Worm (Caenorhabditis elegans) whole organism, mixed stage, embryonic: ENCODE data around the gene acy-3.

ENCODE experiments used
- M03D4.4 ChIP-seq: sonication (generic microtip); optimal IDR thresholded peaks from 2 replicates; lab custom pipeline; 2017; ENCODE audit warnings: mild to moderate bottlenecking, missing genetic modification characterization, missing compliant biosample characterization
- bed-3 ChIP-seq: fragments of 200-800 bp; sonication (Bioruptor generic); optimal IDR thresholded peaks from 3 replicates; lab custom pipeline; 2018; ENCODE audit warnings: mild to moderate bottlenecking, missing genetic modification characterization, moderate library complexity, missing compliant biosample characterization
- blmp-1 ChIP-seq: fragments of 150-350 bp; optimal IDR thresholded peaks from 2 replicates; lab custom pipeline; 2014; ENCODE audit warnings: missing biosample characterization, missing genetic modification characterization
- ceh-43 ChIP-seq: fragments of 200-800 bp; sonication (Bioruptor generic); optimal IDR thresholded peaks from 2 replicates; lab custom pipeline; 2018; ENCODE audit warnings: mild to moderate bottlenecking, missing genetic modification characterization, moderate library complexity, missing compliant biosample characterization
- ceh-83 ChIP-seq: fragments of 200-800 bp; sonication (Bioruptor generic); optimal IDR thresholded peaks from 2 replicates; lab custom pipeline; 2018; ENCODE audit warnings: mild to moderate bottlenecking, missing genetic modification characterization, missing compliant biosample characterization
- ces-1 ChIP-seq: fragments of 150-350 bp; optimal IDR thresholded peaks from 2 replicates; lab custom pipeline; 2014; ENCODE audit warnings: missing biosample characterization, missing genetic modification reagents, missing genetic modification characterization
- drap-1 ChIP-seq: fragments of 200-800 bp; sonication (Bioruptor generic); optimal IDR thresholded peaks from 3 replicates; lab custom pipeline; 2018; ENCODE audit warnings: mild to moderate bottlenecking, missing genetic modification characterization, missing compliant biosample characterization
- elt-1 ChIP-seq: sonication (generic microtip); optimal IDR thresholded peaks from 2 replicates; lab custom pipeline; 2017; ENCODE audit warnings: missing genetic modification characterization, mild to moderate bottlenecking, missing compliant biosample characterization, antibody characterized with exemption, moderate library complexity, borderline replicate concordance; ENCODE audit not compliant: insufficient read depth
- flh-1 ChIP-seq: fragments of 200-800 bp; sonication (Bioruptor generic); optimal IDR thresholded peaks from 2 replicates; lab custom pipeline; 2018; ENCODE audit warnings: mild to moderate bottlenecking, missing genetic modification characterization, moderate library complexity, missing compliant biosample characterization
- hlh-1 ChIP-seq: fragments of 150-350 bp; optimal IDR thresholded peaks from 2 replicates; lab custom pipeline; 2014; ENCODE audit warnings: missing biosample characterization, missing genetic modification reagents, missing genetic modification characterization
- lin-13 ChIP-seq: fragments of 150-350 bp; optimal IDR thresholded peaks from 2 replicates; lab custom pipeline; 2014; ENCODE audit warnings: missing biosample characterization, missing genetic modification characterization
- lin-32 ChIP-seq: fragments of 200-800 bp; sonication (Bioruptor generic); optimal IDR thresholded peaks from 2 replicates; lab custom pipeline; 2018; ENCODE audit warnings: mild to moderate bottlenecking, missing genetic modification characterization, missing compliant biosample characterization
- lsy-2 ChIP-seq: fragments of 150-350 bp; optimal IDR thresholded peaks from 2 replicates; lab custom pipeline; 2014; ENCODE audit warnings: missing biosample characterization, missing genetic modification characterization
- mab-5 ChIP-seq: fragments of 150-350 bp; optimal IDR thresholded peaks from 2 replicates; lab custom pipeline; 2014; ENCODE audit warnings: missing biosample characterization, missing genetic modification characterization
- mep-1 ChIP-seq: fragments of 150-350 bp; optimal IDR thresholded peaks from 2 replicates; lab custom pipeline; 2017; ENCODE audit warnings: missing biosample characterization, missing genetic modification reagents, missing genetic modification characterization, inconsistent platforms
- mls-2 ChIP-seq: sonication (generic microtip); optimal IDR thresholded peaks from 2 replicates; lab custom pipeline; 2016; ENCODE audit warnings: mild to moderate bottlenecking, missing genetic modification characterization, moderate library complexity, missing compliant biosample characterization
- nhr-12 ChIP-seq: fragments of 150-350 bp; optimal IDR thresholded peaks from 2 replicates; lab custom pipeline; 2014; ENCODE audit warnings: missing biosample characterization, missing genetic modification characterization
- nhr-2 ChIP-seq: fragments of 150-350 bp; optimal IDR thresholded peaks from 2 replicates; lab custom pipeline; 2014; ENCODE audit warnings: missing biosample characterization, missing genetic modification characterization
- nhr-237 ChIP-seq: fragments of 150-350 bp; optimal IDR thresholded peaks from 2 replicates; lab custom pipeline; 2014; ENCODE audit warnings: missing biosample characterization, missing genetic modification characterization
- nhr-28 ChIP-seq: fragments of 150-350 bp; optimal IDR thresholded peaks from 2 replicates; lab custom pipeline; 2014; ENCODE audit warnings: missing biosample characterization, missing genetic modification characterization
- nhr-76 ChIP-seq: sonication (generic microtip); optimal IDR thresholded peaks from 2 replicates; lab custom pipeline; 2017; ENCODE audit warnings: missing biosample characterization, missing genetic modification characterization
- pha-4 ChIP-seq: fragments of 150-350 bp; optimal IDR thresholded peaks from 2 replicates; lab custom pipeline; 2018; ENCODE audit warnings: missing biosample characterization, missing genetic modification reagents, missing genetic modification characterization
- sem-2 ChIP-seq: fragments of 200-800 bp; sonication (Bioruptor generic); optimal IDR thresholded peaks from 2 replicates; lab custom pipeline; 2018; ENCODE audit warnings: mild to moderate bottlenecking, missing genetic modification characterization, missing compliant biosample characterization
- snpc-4 ChIP-seq: fragments of 150-350 bp; optimal IDR thresholded peaks from 2 replicates; lab custom pipeline; 2014; ENCODE audit warnings: missing biosample characterization, missing genetic modification characterization
- sptf-1 ChIP-seq: sonication (generic microtip); optimal IDR thresholded peaks from 2 replicates; lab custom pipeline; 2017; ENCODE audit warnings: mild to moderate bottlenecking, missing genetic modification characterization, moderate library complexity, missing compliant biosample characterization
- tbx-8 ChIP-seq: fragments of 200-800 bp; sonication (Bioruptor generic); optimal IDR thresholded peaks from 2 replicates; lab custom pipeline; 2018; ENCODE audit warnings: mild to moderate bottlenecking, missing genetic modification characterization, moderate library complexity, missing compliant biosample characterization
- unc-120 ChIP-seq: sonication (generic microtip); optimal IDR thresholded peaks from 2 replicates; lab custom pipeline; 2017; ENCODE audit warnings: missing genetic modification characterization, missing compliant biosample characterization; ENCODE audit not compliant: poor library complexity, severe bottlenecking
- unc-39 ChIP-seq: fragments of 150-350 bp; optimal IDR thresholded peaks from 2 replicates; lab custom pipeline; 2014; ENCODE audit warnings: missing biosample characterization, missing genetic modification characterization
- zip-8 ChIP-seq: fragments of 150-350 bp; optimal IDR thresholded peaks from 2 replicates; lab custom pipeline; 2014; ENCODE audit warnings: missing biosample characterization, missing genetic modification characterization
- ztf-11 ChIP-seq: fragments of 150-350 bp; optimal IDR thresholded peaks from 2 replicates; lab custom pipeline; 2014; ENCODE audit warnings: missing biosample characterization, missing genetic modification characterization

Gene acy-3

DNA sequence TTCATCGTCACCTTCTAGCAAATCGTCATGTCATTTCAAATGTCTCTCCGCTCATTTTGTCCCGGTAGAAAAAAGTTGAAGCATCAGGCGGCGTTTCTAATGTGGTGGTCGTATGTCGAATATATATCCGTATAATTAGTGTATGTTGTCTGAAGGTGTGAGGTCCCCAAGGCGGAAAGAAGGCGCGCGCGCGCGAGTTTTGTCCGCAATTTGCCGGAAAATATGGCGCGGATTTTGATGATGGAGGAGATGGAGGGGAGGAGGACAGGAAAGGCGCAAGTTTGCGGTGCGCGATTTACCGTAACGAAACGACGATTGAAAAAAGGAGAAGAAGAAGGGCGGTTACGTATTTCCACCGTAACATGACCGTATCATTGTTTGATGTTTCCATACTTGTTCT lies 44.2 kb downstream of the acy-3 start:
- no peak for TF ChIP-seq lin-32 (GFP tag; lab: Kevin White, UChicago)
- no peak for TF ChIP-seq flh-1 (GFP tag; lab: Kevin White, UChicago)
- no peak for TF ChIP-seq ceh-43
- TF ChIP-seq nhr-2 = no peak
- TF ChIP-seq sptf-1 (tag; lab: Kevin White, UChicago) = no peak
- TF ChIP-seq nhr-28 (tag; lab: Kevin White, UChicago) = no peak
- TF ChIP-seq sem-2 (GFP tag; lab: Kevin White, UChicago) = no peak
- TF ChIP-seq blmp-1 (tag; lab: Kevin White, UChicago) = no peak
- no peak for TF ChIP-seq mls-2 (tag; lab: Kevin White, UChicago)
- TF ChIP-seq drap-1 (GFP tag; lab: Kevin White, UChicago) = no peak
- no peak for TF ChIP-seq tbx-8
- TF ChIP-seq M03D4.4 (tag; lab: Kevin White, UChicago) = no peak
- no peak for TF ChIP-seq nhr-12 (tag; lab: Kevin White, UChicago)

ce11 chrIII:3738331-3738730 lies 47.9 kb downstream of the acy-3 start:
- TF ChIP-seq nhr-2 (no peak), zip-8 (peak; percentile 90)

- TF ChIP-seq mep-1 (tag; lab: Kevin White, UChicago) (no peak), lin-13 (tag; lab: Kevin White, UChicago) (no peak), nhr-2 (no peak), ztf-11 (tag; lab: Kevin White, UChicago) (no peak), nhr-76 (tag; lab: Kevin White, UChicago) (no peak)
These were observed 48.5 kb downstream of the acy-3 start for ce11 chrIII:3737742-3738141.

ce11 chrIII:3736302-3736701 lies 50.0 kb downstream of the acy-3 start, which contains the start of gene F34D10.4:
Gene F34D10.4 (plus strand): TSS chrIII:3736602.
- TF ChIP-seq hlh-1 (no peak), lin-32 (GFP tag; lab: Kevin White, UChicago) (no peak), flh-1 (GFP tag; lab: Kevin White, UChicago) (no peak), pha-4 (tag; lab: Kevin White, UChicago) (no peak), sem-2 (GFP tag; lab: Kevin White, UChicago) (no peak), nhr-76 (tag; lab: Kevin White, UChicago) (no peak), ces-1 (GFP tag; lab: Kevin White, UChicago) (no peak), sptf-1 (tag; lab: Kevin White, UChicago) (no peak), zip-8 (no peak), blmp-1 (tag; lab: Kevin White, UChicago) (no peak), snpc-4 (tag; lab: Kevin White, UChicago) (no peak), bed-3 (GFP tag; lab: Kevin White, UChicago) (no peak), unc-120 (tag; lab: Kevin White, UChicago) (no peak), elt-1 (tag; lab: Kevin White, UChicago) (no peak), ztf-11 (tag; lab: Kevin White, UChicago) (no peak), lsy-2 (tag; lab: Kevin White, UChicago) (no peak), nhr-237 (tag; lab: Kevin White, UChicago) (no peak), M03D4.4 (tag; lab: Kevin White, UChicago) (no peak), mls-2 (tag; lab: Kevin White, UChicago) (no peak), unc-39 (no peak)

- TF ChIP-seq pha-4 (tag; lab: Kevin White, UChicago) = no peak
- TF ChIP-seq mls-2 (tag; lab: Kevin White, UChicago) = no peak
- peak; percentile 37 for TF ChIP-seq sptf-1 (tag; lab: Kevin White, UChicago)
- no peak for TF ChIP-seq mab-5 (tag; lab: Kevin White, UChicago)
- no peak for TF ChIP-seq ces-1 (GFP tag; lab: Kevin White, UChicago)
- peak; percentile 88 for TF ChIP-seq hlh-1
- no peak for TF ChIP-seq lsy-2 (tag; lab: Kevin White, UChicago)
- TF ChIP-seq lin-13 (tag; lab: Kevin White, UChicago) = no peak
- no peak for TF ChIP-seq sem-2 (GFP tag; lab: Kevin White, UChicago)
- TF ChIP-seq nhr-28 (tag; lab: Kevin White, UChicago) = no peak
- TF ChIP-seq nhr-12 (tag; lab: Kevin White, UChicago) = no peak
- TF ChIP-seq ceh-83 (GFP tag; lab: Kevin White, UChicago) = no peak
- TF ChIP-seq unc-39 = no peak
- no peak for TF ChIP-seq blmp-1 (tag; lab: Kevin White, UChicago)
- TF ChIP-seq nhr-76 (tag; lab: Kevin White, UChicago) = no peak
- TF ChIP-seq drap-1 (GFP tag; lab: Kevin White, UChicago) = no peak
These were observed 50.6 kb downstream of the acy-3 start for ce11 chrIII:3735509-3736255.
